Worm (Caenorhabditis elegans) whole organism, young adult: Measurements from ENCODE around the gene srg-58.

Experiments
- B0261.1 ChIP-seq: sonication (generic microtip); optimal IDR thresholded peaks from 2 replicates; lab custom pipeline; 2016; ENCODE audit warnings: mild to moderate bottlenecking, missing genetic modification characterization, moderate library complexity, missing compliant biosample characterization
- C17E4.6 ChIP-seq: fragments of 200-800 bp; sonication (Bioruptor generic); IDR thresholded peaks from 2 replicates; pipeline ENCODE4 v1.3.6; 2022; ENCODE audit warnings: missing genetic modification reagents, missing genetic modification characterization, missing compliant biosample characterization
- F23B12.7 ChIP-seq: sonication (generic microtip); optimal IDR thresholded peaks from 2 replicates; lab custom pipeline; 2017; ENCODE audit warnings: missing genetic modification characterization, mild to moderate bottlenecking, missing compliant biosample characterization, antibody characterized with exemption, moderate library complexity; ENCODE audit not compliant: insufficient read depth
- F37B4.10 ChIP-seq: fragments of 200-800 bp; sonication (Bioruptor generic); IDR thresholded peaks from 2 replicates; pipeline ENCODE4 v1.3.6; 2022; ENCODE audit warnings: missing genetic modification characterization, missing compliant biosample characterization
- F49E8.2 ChIP-seq: sonication (generic microtip); optimal IDR thresholded peaks from 3 replicates; lab custom pipeline; 2017; ENCODE audit warnings: missing genetic modification characterization, mild to moderate bottlenecking, missing compliant biosample characterization, antibody characterized with exemption, moderate library complexity; ENCODE audit not compliant: insufficient read depth
- F55B11.4 ChIP-seq: sonication (generic microtip); optimal IDR thresholded peaks from 2 replicates; lab custom pipeline; 2016; ENCODE audit warnings: missing compliant biosample characterization, missing genetic modification characterization, borderline replicate concordance; ENCODE audit not compliant: insufficient read depth
- Y53F4B.3 ChIP-seq: fragments of 200-800 bp; sonication (Bioruptor generic); IDR thresholded peaks from 2 replicates; pipeline ENCODE4 v1.3.6; 2022; ENCODE audit warnings: missing genetic modification reagents, missing genetic modification characterization, missing compliant biosample characterization
- ama-1 ChIP-seq, 3 experiments: fragments of 150-350 bp in 1 of 3; sonication (generic microtip) in 2 of 3; optimal IDR thresholded peaks; 2 replicates each; lab custom pipeline; 2014 to 2018; ENCODE audit warnings: missing biosample characterization in 2 of 3, missing genetic modification characterization in 2 of 3, missing genetic modification reagents in 2 of 3
- aptf-2 ChIP-seq: fragments of 200-800 bp; sonication (Bioruptor generic); conservative IDR thresholded peaks from 2 replicates; pipeline ENCODE4 v1.3.6; 2022; ENCODE audit warnings: missing genetic modification reagents, missing genetic modification characterization, missing compliant biosample characterization
- athp-1 ChIP-seq: sonication (generic microtip); optimal IDR thresholded peaks from 2 replicates; lab custom pipeline; 2017; ENCODE audit warnings: mild to moderate bottlenecking, missing genetic modification characterization, missing compliant biosample characterization
- cebp-2 ChIP-seq: fragments of 200-800 bp; sonication (Bioruptor generic); IDR thresholded peaks from 2 replicates; pipeline ENCODE4 v1.3.6; 2022; ENCODE audit warnings: missing genetic modification characterization, missing compliant biosample characterization
- ceh-79 ChIP-seq: sonication (generic microtip); optimal IDR thresholded peaks from 2 replicates; lab custom pipeline; 2017; ENCODE audit warnings: mild to moderate bottlenecking, missing genetic modification characterization, missing compliant biosample characterization
- ceh-91 ChIP-seq: fragments of 200-800 bp; sonication (Bioruptor generic); IDR thresholded peaks from 2 replicates; pipeline ENCODE4 v1.3.6; 2022; ENCODE audit warnings: missing genetic modification reagents, missing genetic modification characterization, missing compliant biosample characterization
- dox-1 ChIP-seq: fragments of 200-800 bp; sonication (Bioruptor generic); IDR thresholded peaks from 2 replicates; pipeline ENCODE4 v1.3.6; 2022; ENCODE audit warnings: missing genetic modification reagents, missing genetic modification characterization, missing compliant biosample characterization
- egrh-3 ChIP-seq: fragments of 200-800 bp; sonication (Bioruptor generic); IDR thresholded peaks from 2 replicates; pipeline ENCODE4 v1.3.6; 2022; ENCODE audit warnings: missing genetic modification reagents, missing genetic modification characterization, missing compliant biosample characterization
- fkh-3 ChIP-seq: sonication (generic microtip); optimal IDR thresholded peaks from 2 replicates; lab custom pipeline; 2016; ENCODE audit warnings: mild to moderate bottlenecking, missing genetic modification characterization, missing compliant biosample characterization
- gei-17 ChIP-seq: fragments of 200-800 bp; sonication (Bioruptor generic); optimal IDR thresholded peaks from 2 replicates; lab custom pipeline; 2018; ENCODE audit warnings: mild to moderate bottlenecking, missing genetic modification characterization, missing compliant biosample characterization
- hmg-20 ChIP-seq: fragments of 200-800 bp; sonication (Bioruptor generic); IDR thresholded peaks from 2 replicates; pipeline ENCODE4 v1.3.6; 2022; ENCODE audit warnings: missing genetic modification reagents, missing genetic modification characterization, missing compliant biosample characterization
- lin-26 ChIP-seq: fragments of 200-800 bp; sonication (Bioruptor generic); IDR thresholded peaks from 2 replicates; pipeline ENCODE4 v1.3.6; 2022; ENCODE audit warnings: missing genetic modification reagents, missing genetic modification characterization, missing compliant biosample characterization
- lir-1 ChIP-seq: fragments of 200-800 bp; sonication (Bioruptor generic); conservative IDR thresholded peaks from 2 replicates; pipeline ENCODE4 v1.3.6; 2022; ENCODE audit warnings: missing genetic modification reagents, missing genetic modification characterization, missing compliant biosample characterization
- mcd-1 ChIP-seq: fragments of 200-800 bp; sonication (Bioruptor generic); IDR thresholded peaks from 2 replicates; pipeline ENCODE4 v1.3.6; 2022; ENCODE audit warnings: missing genetic modification reagents, missing genetic modification characterization, missing compliant biosample characterization
- mes-4 ChIP-seq: sonication (generic microtip); optimal IDR thresholded peaks from 2 replicates; lab custom pipeline; 2016; ENCODE audit warnings: missing genotype, missing genetic modification characterization, missing compliant biosample characterization
- nfyb-1 ChIP-seq: fragments of 200-800 bp; sonication (Bioruptor generic); IDR thresholded peaks from 2 replicates; pipeline ENCODE4 v1.3.6; 2022; ENCODE audit warnings: missing genetic modification reagents, missing genetic modification characterization, missing compliant biosample characterization
- nhr-120 ChIP-seq: fragments of 200-800 bp; sonication (Bioruptor generic); IDR thresholded peaks from 2 replicates; pipeline ENCODE4 v1.3.6; 2022; ENCODE audit warnings: missing genetic modification characterization, missing compliant biosample characterization
- nhr-80 ChIP-seq: sonication (generic microtip); optimal IDR thresholded peaks from 2 replicates; lab custom pipeline; 2016; ENCODE audit warnings: missing genetic modification characterization, missing compliant biosample characterization
- repo-1 ChIP-seq: sonication (generic microtip); optimal IDR thresholded peaks from 2 replicates; lab custom pipeline; 2017; ENCODE audit warnings: mild to moderate bottlenecking, missing genetic modification characterization, missing compliant biosample characterization
- rpc-1 ChIP-seq, 2 experiments: fragments of 150-350 bp in 1 of 2; sonication (generic microtip) in 1 of 2; optimal IDR thresholded peaks; 2 replicates each; lab custom pipeline; 2014 to 2018; ENCODE audit warnings: missing biosample characterization in 1 of 2, missing genetic modification characterization in 1 of 2, missing genetic modification reagents in 1 of 2, missing genotype in 1 of 2
- snpc-1.1 ChIP-seq: sonication (generic microtip); optimal IDR thresholded peaks from 2 replicates; lab custom pipeline; 2017; ENCODE audit warnings: missing genetic modification characterization, mild to moderate bottlenecking, missing compliant biosample characterization, antibody characterized with exemption, moderate library complexity, missing genotype, missing genetic modification reagents; ENCODE audit not compliant: insufficient read depth
- snpc-3.4 ChIP-seq: sonication (generic microtip); optimal IDR thresholded peaks from 2 replicates; lab custom pipeline; 2017; ENCODE audit warnings: missing genetic modification characterization, mild to moderate bottlenecking, missing compliant biosample characterization, antibody characterized with exemption, moderate library complexity, missing genotype, missing genetic modification reagents
- snpc-4 ChIP-seq, 5 experiments: fragments of 150-350 bp in 1 of 5; sonication (generic microtip) in 4 of 5; optimal IDR thresholded peaks; 2 replicates each; lab custom pipeline; 2014 to 2018; ENCODE audit warnings: missing genetic modification characterization in 5 of 5, missing biosample characterization in 3 of 5, antibody characterized with exemption in 2 of 5, mild to moderate bottlenecking in 2 of 5, missing compliant biosample characterization in 2 of 5, missing genotype in 2 of 5, moderate library complexity in 2 of 5, missing genetic modification reagents in 1 of 5
- xnd-1 ChIP-seq: sonication (generic microtip); optimal IDR thresholded peaks from 2 replicates; lab custom pipeline; 2016; ENCODE audit warnings: missing genotype, missing genetic modification reagents, missing genetic modification characterization, missing compliant biosample characterization
- zfh-2 ChIP-seq: fragments of 200-800 bp; sonication (Bioruptor generic); conservative IDR thresholded peaks from 2 replicates; pipeline ENCODE4 v1.3.6; 2022; ENCODE audit warnings: missing genetic modification reagents, missing genetic modification characterization, missing compliant biosample characterization
- zim-3 ChIP-seq: sonication (generic microtip); optimal IDR thresholded peaks from 2 replicates; lab custom pipeline; 2017; ENCODE audit warnings: mild to moderate bottlenecking, missing genetic modification characterization, moderate library complexity, missing compliant biosample characterization
- ztf-25 ChIP-seq: fragments of 200-800 bp; sonication (Bioruptor generic); IDR thresholded peaks from 2 replicates; pipeline ENCODE4 v1.3.6; 2022; ENCODE audit warnings: missing genetic modification reagents, missing genetic modification characterization, missing compliant biosample characterization

Gene srg-58

DNA sequence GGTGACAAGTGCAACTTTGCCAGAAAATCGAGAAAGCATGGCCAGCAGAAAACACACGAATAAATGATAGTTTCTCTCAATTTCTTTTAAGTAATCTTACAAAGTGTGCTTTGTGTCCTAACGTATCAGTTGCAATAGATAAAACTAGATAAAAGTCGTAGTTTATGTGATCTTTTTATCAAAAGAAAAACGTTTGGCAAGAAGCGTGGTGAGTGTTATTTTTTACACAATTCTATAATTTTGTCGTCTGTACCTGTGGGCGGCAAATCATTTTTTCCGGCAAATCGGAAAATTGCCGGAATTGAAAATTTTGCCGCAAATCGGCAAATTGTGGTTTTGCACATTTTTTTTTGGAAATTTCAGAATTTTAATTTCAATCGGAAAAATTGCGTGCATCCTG lies 8.1 kb upstream of the srg-58 start, which contains the start of gene R05D8.9 (continued):
- TF ChIP-seq snpc-3.4 (tag; lab: Kevin White, UChicago), result no peak

DNA sequence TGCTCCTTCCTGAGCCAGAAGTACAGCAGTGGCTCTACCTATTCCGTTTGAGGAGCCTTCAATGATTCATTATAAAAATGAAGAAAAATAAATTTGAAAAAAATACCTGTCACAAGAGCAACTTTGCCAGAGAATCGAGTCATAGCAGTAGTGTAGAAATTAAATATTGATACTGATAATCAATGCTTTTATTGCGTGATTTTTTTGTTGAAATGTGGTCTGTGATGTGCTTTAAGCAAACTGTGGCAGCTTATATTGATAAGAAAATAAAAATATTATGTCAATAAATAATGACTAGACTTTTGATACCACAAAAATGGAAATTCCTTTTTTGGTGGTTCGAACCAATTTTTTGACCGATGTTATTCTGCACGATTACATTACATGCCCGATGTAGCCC lies 5.7 kb upstream of the srg-58 start, which contains the start of gene dhs-14:
Gene dhs-14, minus strand, starts transcription at position 149 of the 400 bp plus-strand sequence.
- TF ChIP-seq dox-1 (GFP tag; lab: Robert Waterston, UW) (0 out of 2 replicates have a peak, but pooled peaks have one; percentile 23), F23B12.7 (tag; lab: Kevin White, UChicago) (no peak), athp-1 (tag; lab: Kevin White, UChicago) (no peak), nhr-80 (tag; lab: Kevin White, UChicago) (peak; percentile 83)
- TF ChIP-seq, all 124 proteins: peak for 2

DNA sequence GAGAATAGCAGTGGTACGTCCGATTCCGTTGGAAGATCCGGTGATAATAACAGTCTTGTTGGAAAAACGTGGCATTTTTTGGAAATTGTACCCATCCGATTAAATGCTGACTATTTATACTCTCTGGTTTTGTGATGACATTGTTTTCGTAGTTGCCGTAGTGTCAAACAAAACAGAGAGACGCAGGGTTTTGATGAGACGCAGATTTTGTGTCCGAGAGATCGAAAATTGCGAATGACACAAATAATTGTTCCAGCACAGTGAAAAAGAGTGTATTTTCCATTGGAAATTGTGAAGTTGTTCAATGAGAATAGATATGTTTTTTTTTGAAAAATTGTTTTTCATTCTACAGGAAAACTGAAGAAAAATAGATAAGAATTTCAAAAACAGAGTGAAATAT lies 3.7 kb upstream of the srg-58 start, which contains the start of gene R05D8.7:
Gene R05D8.7, minus strand, starts transcription at position 104 of the 400 bp plus-strand sequence.
- TF ChIP-seq mes-4 (tag; lab: Kevin White, UChicago) (no peak), xnd-1 (tag; lab: Kevin White, UChicago) (no peak), rpc-1 (optimal IDR thresholded peaks at IDR 0.05; lab: Kevin White, UChicago) (no peak), rpc-1 (tag; optimal IDR thresholded peaks at IDR 0.05; lab: Kevin White, UChicago) (no peak), ceh-91 (GFP tag; lab: Robert Waterston, UW) (no peak), hmg-20 (GFP tag; lab: Robert Waterston, UW) (no peak), ama-1 (optimal IDR thresholded peaks at IDR 0.05; lab: Kevin White, UChicago) (no peak), ama-1 (GFP tag; optimal IDR thresholded peaks at IDR 0.05; lab: Kevin White, UChicago) (no peak), F37B4.10 (GFP tag; lab: Robert Waterston, UW) (no peak), gei-17 (no peak), Y53F4B.3 (no peak), F23B12.7 (tag; lab: Kevin White, UChicago) (no peak)

DNA sequence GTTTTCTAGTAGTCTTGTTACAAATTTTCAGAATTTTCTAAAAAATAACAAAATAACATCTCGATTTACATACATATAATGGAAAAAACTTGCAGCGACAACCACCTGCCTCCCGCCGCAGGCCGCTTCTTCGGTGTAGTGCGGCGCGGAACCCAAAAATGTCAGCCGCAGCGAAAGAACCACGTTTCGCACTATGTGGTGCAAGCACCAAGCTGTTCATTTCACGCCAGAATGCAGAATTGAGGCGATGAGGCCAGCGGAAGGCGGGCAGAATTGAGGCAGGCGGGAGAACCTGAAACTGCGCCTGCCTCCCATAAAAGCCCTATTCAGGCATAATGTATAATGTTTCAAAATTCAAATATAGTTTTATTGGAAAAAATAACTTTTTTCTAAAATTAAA lies 2.1 kb upstream of the srg-58 start:
- TF ChIP-seq nhr-120 (GFP tag; lab: Robert Waterston, UW), result no peak
- peak; percentile 75 for TF ChIP-seq zfh-2
- TF ChIP-seq repo-1, result no peak
- TF ChIP-seq, all 124 proteins: peak for 1

ce11 chrV:2758437-2758836 lies 919 bp downstream of the srg-58 start:
- TF ChIP-seq lin-26 (GFP tag; lab: Robert Waterston, UW) (no peak), aptf-2 (no peak), egrh-3 (GFP tag; lab: Robert Waterston, UW) (peak; percentile 28; the same call in 1 of the 2 replicates), ceh-79 (no peak), C17E4.6 (GFP tag; lab: Robert Waterston, UW) (no peak), zfh-2 (peak; percentile 75), F49E8.2 (tag; lab: Kevin White, UChicago) (no peak), F23B12.7 (tag; lab: Kevin White, UChicago) (no peak), zim-3 (no peak)

DNA sequence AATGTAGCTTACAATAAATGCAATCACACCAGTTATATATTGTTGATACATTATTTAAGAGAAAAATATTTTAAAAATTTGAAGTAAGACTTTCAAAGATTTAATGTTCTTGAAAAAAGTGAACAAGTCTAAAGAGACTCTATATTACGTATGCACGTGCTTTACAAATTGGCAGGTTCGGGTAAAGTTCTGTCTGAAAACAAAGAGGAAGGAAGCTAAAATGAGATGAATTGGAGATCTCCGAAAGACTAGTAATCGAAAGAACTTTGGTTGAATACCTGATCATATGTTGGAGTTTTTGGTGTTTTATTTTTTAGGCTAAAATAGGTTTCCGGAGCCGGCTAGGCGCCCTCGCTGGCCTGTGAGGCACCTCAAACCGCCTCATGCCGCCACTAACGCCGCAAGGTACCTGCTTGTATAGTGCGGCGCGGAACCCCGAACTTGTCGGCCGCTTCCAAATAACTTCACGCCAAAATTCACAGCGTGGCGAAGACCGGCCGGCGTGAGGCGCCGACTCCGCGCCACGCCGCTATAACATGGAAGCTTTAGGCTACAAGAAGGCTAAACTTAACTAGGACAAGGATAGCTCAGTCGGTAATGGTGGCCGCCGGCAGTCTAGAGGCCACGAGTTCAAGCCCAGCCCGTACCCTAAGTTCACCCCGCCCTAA lies 2.0 kb downstream of the srg-58 start, which contains the start of gene srx-28:
Gene srx-28, minus strand, starts transcription at position 51 of the 668 bp plus-strand sequence.
- peak; percentile 6 for TF ChIP-seq B0261.1
- no peak for TF ChIP-seq F55B11.4 (tag; lab: Kevin White, UChicago)
- 0 out of 2 replicates have a peak, but pooled peaks have one; percentile 84 for TF ChIP-seq F37B4.10 (GFP tag; lab: Robert Waterston, UW)
- peak; percentile 26; the same call in 1 of the 2 replicates for TF ChIP-seq nfyb-1 (GFP tag; lab: Robert Waterston, UW)
- TF ChIP-seq mcd-1 (GFP tag; lab: Robert Waterston, UW), result peak; percentile 43; the same call in 1 of the 2 replicates
- TF ChIP-seq fkh-3, result peak; percentile 14
- no peak for TF ChIP-seq cebp-2 (GFP tag; lab: Robert Waterston, UW)
- peak; percentile 68 for TF ChIP-seq snpc-1.1 (tag; lab: Kevin White, UChicago)
- no peak for TF ChIP-seq snpc-4 (GFP tag; optimal IDR thresholded peaks at IDR 0.05; lab: Kevin White, UChicago)
- peak in 2 of 4 experiments; percentile 75 to 87 for TF ChIP-seq snpc-4 (tag; optimal IDR thresholded peaks at IDR 0.05; lab: Kevin White, UChicago)
- TF ChIP-seq lir-1 (GFP tag; lab: Robert Waterston, UW), result no peak
- 0 out of 2 replicates have a peak, but pooled peaks have one; percentile 38 for TF ChIP-seq ztf-25 (GFP tag; lab: Robert Waterston, UW)
- peak; percentile 29 for TF ChIP-seq rpc-1 (optimal IDR thresholded peaks at IDR 0.05; lab: Kevin White, UChicago)
- TF ChIP-seq rpc-1 (tag; optimal IDR thresholded peaks at IDR 0.05; lab: Kevin White, UChicago), result no peak
- TF ChIP-seq egrh-3 (GFP tag; lab: Robert Waterston, UW), result peak; percentile 33; the same call in 1 of the 2 replicates
- peak; percentile 47; the same call in 1 of the 2 replicates for TF ChIP-seq dox-1 (GFP tag; lab: Robert Waterston, UW)
